Worm (Caenorhabditis elegans) whole organism, midembryonic: ENCODE measurements around the gene C07G2.5.

Experiments
- T22C8.4 ChIP-seq: fragments of 200-800 bp; sonication (Bioruptor generic); IDR thresholded peaks from 2 replicates; pipeline ENCODE4 v1.3.6; 2022; ENCODE audit warnings: missing genetic modification characterization, missing compliant biosample characterization
- cog-1 ChIP-seq: sonication (generic microtip); optimal IDR thresholded peaks from 2 replicates; lab custom pipeline; 2016; ENCODE audit warnings: missing genetic modification characterization, missing compliant biosample characterization
- flt-1 ChIP-seq: fragments of 200-800 bp; sonication (Bioruptor generic); IDR thresholded peaks from 2 replicates; pipeline ENCODE4 v1.3.6; 2022; ENCODE audit warnings: missing genetic modification characterization, missing compliant biosample characterization
- med-1 ChIP-seq: sonication (generic microtip); optimal IDR thresholded peaks from 2 replicates; lab custom pipeline; 2017; ENCODE audit warnings: missing genetic modification characterization, mild to moderate bottlenecking, missing compliant biosample characterization, antibody characterized with exemption, missing genetic modification reagents; ENCODE audit not compliant: insufficient read depth
- ztf-23 ChIP-seq: fragments of 200-800 bp; sonication (Bioruptor generic); IDR thresholded peaks from 2 replicates; pipeline ENCODE4 v1.3.6; 2022; ENCODE audit warnings: missing genetic modification reagents, missing genetic modification characterization, missing compliant biosample characterization

DNA sequence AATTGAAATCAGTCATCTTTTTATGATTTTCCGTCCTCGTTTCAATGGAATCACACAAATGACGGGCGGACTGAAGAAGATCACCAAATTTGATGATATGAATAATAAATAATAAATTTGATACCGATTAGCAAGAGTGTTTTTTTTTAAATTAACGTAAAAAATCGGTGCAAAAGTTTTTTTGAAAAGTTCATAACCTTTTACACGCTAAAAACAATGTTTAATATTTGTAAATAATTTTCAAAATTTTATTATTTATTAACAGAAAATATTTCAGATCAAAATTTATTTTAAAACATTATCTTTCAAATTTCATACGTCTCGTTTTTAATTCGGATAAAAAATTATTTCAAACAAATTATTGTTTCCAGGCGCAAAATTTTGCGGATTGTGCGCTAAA is 46.1 kb upstream of the C07G2.5 start, which contains the start of gene M88.3:
- TF ChIP-seq cog-1 (tag; lab: Kevin White, UChicago) (no peak), flt-1 (GFP tag; lab: Robert Waterston, UW) (no peak), med-1 (GFP tag; lab: Kevin White, UChicago) (no peak), ztf-23 (no peak), T22C8.4 (GFP tag; lab: Robert Waterston, UW) (no peak)
